Worm (Caenorhabditis elegans): ENCODE measurements around the gene tag-278.

Gene tag-278

DNA sequence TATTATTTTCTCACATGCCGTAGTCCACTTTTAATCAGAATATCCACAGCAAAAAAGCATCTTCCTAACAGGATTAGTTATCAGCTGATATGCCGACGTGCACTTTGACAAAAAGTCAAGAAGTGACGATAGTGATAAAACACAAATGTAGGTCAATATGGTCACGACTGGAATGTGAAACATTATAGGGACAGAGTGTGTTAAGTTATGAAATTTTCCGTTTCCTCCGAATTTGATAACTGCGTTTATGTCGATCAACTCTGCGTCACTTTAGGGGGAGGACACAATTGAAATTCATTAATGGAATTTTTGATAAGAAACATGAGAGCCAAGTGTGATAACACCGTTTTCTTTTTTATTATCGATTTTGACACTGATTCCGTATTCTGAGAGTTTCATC lies 40.0 kb upstream of the tag-278 start, which contains the start of gene aex-4 (continued):
- TF ChIP-seq egl-27 (tag; optimal IDR thresholded peaks at IDR 0.05) (no peak), swsn-7 (tag; optimal IDR thresholded peaks at IDR 0.05) (no peak), ztf-11 (tag; optimal IDR thresholded peaks at IDR 0.05) (no peak), pqm-1 (tag; optimal IDR thresholded peaks at IDR 0.05) (peak; percentile 69), ceh-8 (GFP tag; optimal IDR thresholded peaks at IDR 0.05) (no peak), skn-1 (tag; optimal IDR thresholded peaks at IDR 0.05) (no peak), unc-86 (tag; optimal IDR thresholded peaks at IDR 0.05) (no peak), hpl-2 (GFP tag; optimal IDR thresholded peaks at IDR 0.05) (no peak), unc-98 (GFP tag; IDR thresholded peaks at IDR 0.05) (no peak), lin-35 (GFP tag; optimal IDR thresholded peaks at IDR 0.05) (peak in 1 of 2 experiments; percentile 31), hlh-17 (GFP tag; optimal IDR thresholded peaks at IDR 0.05; ENCODE audit: borderline replicate concordance) (no peak), nhr-20 (tag; optimal IDR thresholded peaks at IDR 0.05) (peak; percentile 21), nhr-90 (tag; optimal IDR thresholded peaks at IDR 0.05; ENCODE audit: poor library complexity) (no peak), vab-15 (tag; optimal IDR thresholded peaks at IDR 0.05) (no peak), ceh-90 (tag; optimal IDR thresholded peaks at IDR 0.05) (no peak), mef-2 (tag; optimal IDR thresholded peaks at IDR 0.05) (no peak), mab-9 (GFP tag; IDR thresholded peaks at IDR 0.05) (no peak), aha-1 (tag; optimal IDR thresholded peaks at IDR 0.05) (no peak), nhr-237 (tag; optimal IDR thresholded peaks at IDR 0.05) (no peak), nhr-47 (tag; optimal IDR thresholded peaks at IDR 0.05) (peak; percentile 12), F16B12.6 (tag; optimal IDR thresholded peaks at IDR 0.05) (no peak), pax-3 (tag; optimal IDR thresholded peaks at IDR 0.05) (peak; percentile 51), egl-13 (tag; optimal IDR thresholded peaks at IDR 0.05) (peak; percentile 34), lir-3 (tag; optimal IDR thresholded peaks at IDR 0.05; ENCODE audit: poor library complexity) (no peak), nhr-77 (tag; optimal IDR thresholded peaks at IDR 0.05) (no peak), sup-37 (GFP tag; optimal IDR thresholded peaks at IDR 0.05) (no peak), zip-4 (GFP tag; optimal IDR thresholded peaks at IDR 0.05) (no peak), C16A3.4 (tag; optimal IDR thresholded peaks at IDR 0.05) (no peak)

DNA sequence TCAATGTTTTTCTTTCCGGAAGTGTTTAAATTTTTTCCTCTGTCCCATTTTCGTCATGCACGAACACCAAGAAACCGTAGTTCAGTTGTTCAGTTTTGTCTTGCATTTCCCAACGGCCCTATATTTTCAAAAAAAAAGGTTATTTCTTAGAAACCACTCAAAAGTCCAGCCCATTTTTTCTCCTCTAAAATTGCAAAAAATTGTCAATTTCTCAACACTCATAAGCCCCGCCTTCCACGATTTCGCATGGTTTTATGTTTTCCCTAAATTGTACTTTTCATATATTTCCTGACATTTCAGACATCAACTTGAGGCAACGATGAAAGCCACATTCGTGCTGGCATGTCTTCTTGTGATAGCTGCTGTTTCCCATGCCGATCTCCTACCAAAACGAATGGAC lies 38.3 kb upstream of the tag-278 start, which contains the start of gene nlp-1:
Gene nlp-1, plus strand, starts transcription at position 301 of the 400 bp plus-strand sequence.
- TF ChIP-seq ets-5 (GFP tag; IDR thresholded peaks at IDR 0.05) (no peak), mab-9 (GFP tag; IDR thresholded peaks at IDR 0.05) (no peak), jun-1 (tag; optimal IDR thresholded peaks at IDR 0.05) (no peak), ztf-11 (tag; optimal IDR thresholded peaks at IDR 0.05) (no peak), snpc-4 (tag; optimal IDR thresholded peaks at IDR 0.05) (no peak), nhr-47 (tag; optimal IDR thresholded peaks at IDR 0.05) (no peak), sptf-1 (tag; optimal IDR thresholded peaks at IDR 0.05) (no peak)

DNA sequence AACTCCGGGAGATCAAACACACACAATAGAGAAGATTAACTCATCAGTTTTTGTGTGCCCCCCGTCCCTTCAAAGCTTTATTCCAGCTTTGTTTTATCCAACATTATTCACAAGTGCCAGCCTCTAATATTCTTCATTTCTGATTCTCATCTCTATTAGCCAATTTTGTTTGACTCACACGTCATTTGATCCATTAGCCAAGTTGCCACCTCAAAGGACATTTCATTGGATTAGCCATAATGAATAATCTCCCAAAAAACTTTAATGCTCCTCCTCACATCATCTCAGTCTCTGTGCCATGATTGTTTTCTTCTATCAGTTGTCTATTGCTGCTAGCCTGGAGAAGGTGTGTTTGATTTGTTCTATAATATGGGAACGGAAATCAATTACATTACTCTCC lies 36.4 kb upstream of the tag-278 start:
- TF ChIP-seq ceh-8 (GFP tag; optimal IDR thresholded peaks at IDR 0.05) (peak; percentile 72), dsc-1 (tag; optimal IDR thresholded peaks at IDR 0.05) (peak; percentile 86), hlh-17 (GFP tag; optimal IDR thresholded peaks at IDR 0.05; ENCODE audit: borderline replicate concordance) (no peak), sptf-1 (tag; optimal IDR thresholded peaks at IDR 0.05) (no peak), nhr-11 (tag; optimal IDR thresholded peaks at IDR 0.05) (no peak)

ce11 chrX:3715835-3716234 lies 26.8 kb upstream of the tag-278 start:
- TF ChIP-seq egl-27 (tag; optimal IDR thresholded peaks at IDR 0.05) (no peak), vab-15 (tag; optimal IDR thresholded peaks at IDR 0.05) (no peak), lir-3 (tag; optimal IDR thresholded peaks at IDR 0.05; ENCODE audit: poor library complexity) (no peak), nhr-90 (tag; optimal IDR thresholded peaks at IDR 0.05; ENCODE audit: poor library complexity) (no peak), skn-1 (tag; optimal IDR thresholded peaks at IDR 0.05) (no peak), irx-1 (tag; optimal IDR thresholded peaks at IDR 0.05) (no peak), unc-30 (tag; optimal IDR thresholded peaks at IDR 0.05) (no peak), hpl-2 (GFP tag; optimal IDR thresholded peaks at IDR 0.05) (no peak), lin-39 (tag; optimal IDR thresholded peaks at IDR 0.05) (no peak), F16B12.6 (tag; optimal IDR thresholded peaks at IDR 0.05) (no peak), pax-3 (tag; optimal IDR thresholded peaks at IDR 0.05) (no peak), sup-37 (GFP tag; optimal IDR thresholded peaks at IDR 0.05) (no peak), dpl-1 (GFP tag; optimal IDR thresholded peaks at IDR 0.05) (no peak), hlh-4 (tag; optimal IDR thresholded peaks at IDR 0.05) (no peak), unc-86 (tag; optimal IDR thresholded peaks at IDR 0.05) (no peak), unc-130 (tag; optimal IDR thresholded peaks at IDR 0.05) (no peak), jun-1 (tag; optimal IDR thresholded peaks at IDR 0.05) (no peak), xbp-1 (tag; optimal IDR thresholded peaks at IDR 0.05) (no peak), ceh-82 (tag; optimal IDR thresholded peaks at IDR 0.05) (no peak)

Measured in whole organism, L1 larva.